Fruit fly (Drosophila melanogaster): Measurements from ENCODE around the gene GC1.
"Not testable (repeated sequence)": the region's sequence is repeated elsewhere in the genome, so short reads cannot be mapped to it uniquely, and the experiment has no call there.

Gene GC1

DNA sequence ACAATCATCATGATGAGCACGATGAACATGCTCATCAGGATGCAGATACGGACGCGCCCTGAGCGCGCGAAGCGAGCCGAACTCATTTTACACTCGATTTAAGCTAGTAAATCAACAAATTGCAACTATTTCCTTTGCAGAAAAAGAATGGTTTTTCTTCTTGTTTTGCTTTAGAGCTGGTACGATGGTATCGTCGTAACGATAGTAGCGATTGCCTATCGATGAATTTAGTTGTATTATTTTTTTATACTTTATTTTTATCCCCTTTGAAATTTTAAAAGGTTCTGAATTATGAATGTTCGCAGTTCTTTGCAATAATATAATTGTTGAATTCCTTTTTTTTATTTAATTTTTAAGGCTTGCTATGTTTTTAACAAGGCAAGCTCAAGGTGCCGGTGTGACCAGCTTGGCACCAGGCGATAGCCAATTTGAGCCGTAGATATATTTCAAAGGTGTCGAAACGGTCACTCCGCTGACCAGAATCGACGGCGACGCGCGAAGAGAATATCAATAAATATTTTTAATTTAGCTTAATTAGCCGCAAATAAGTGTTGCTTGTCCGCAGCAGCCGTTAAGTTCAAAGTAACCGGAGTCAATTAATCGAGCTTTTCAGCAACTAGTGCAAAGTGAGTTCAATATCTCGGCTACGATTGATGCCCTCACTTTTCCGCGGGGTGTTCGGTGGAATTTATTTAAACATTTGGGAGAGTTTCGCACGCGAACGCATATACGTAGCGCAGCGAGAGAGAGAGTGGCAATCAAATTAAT, at the start of gene GC1, which contains the start of gene CG12213:
GC1 (plus strand) TSS at position 447 of the 768 bp plus-strand sequence.
CG12213 (minus strand) TSS at position 430 of the 768 bp plus-strand sequence.
- TF ChIP-seq noc (tag; optimal IDR thresholded peaks at IDR 0.05), result no peak

DNA sequence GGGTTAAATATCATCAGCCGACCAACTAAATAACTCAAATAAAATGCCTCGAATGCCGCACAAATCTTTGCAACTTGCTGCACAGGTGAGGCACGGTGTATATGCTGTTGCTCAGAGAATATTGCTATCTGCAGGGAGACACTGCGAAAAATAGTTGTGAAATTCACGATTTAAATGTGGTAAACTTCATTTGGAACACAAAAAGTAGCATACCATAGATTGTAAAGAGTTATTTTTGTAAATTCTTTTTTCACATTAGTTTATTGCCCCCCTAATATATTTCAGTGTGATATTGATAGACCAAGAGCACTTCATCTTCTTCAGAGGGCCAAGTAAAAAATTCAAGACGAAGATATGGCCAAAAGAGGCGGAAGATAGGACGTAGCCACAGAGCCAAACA, 46.9 kb upstream of the GC1 start:
- no peak for TF ChIP-seq noc (tag; optimal IDR thresholded peaks at IDR 0.05)

- TF ChIP-seq noc (tag; optimal IDR thresholded peaks at IDR 0.05), result no peak
These were observed 36.5 kb upstream of the GC1 start, which contains the start of gene CG14731 for dm6 chr3R:11930962-11931361. Gene CG14731, plus strand, starts transcription at chr3R:11931262.

DNA sequence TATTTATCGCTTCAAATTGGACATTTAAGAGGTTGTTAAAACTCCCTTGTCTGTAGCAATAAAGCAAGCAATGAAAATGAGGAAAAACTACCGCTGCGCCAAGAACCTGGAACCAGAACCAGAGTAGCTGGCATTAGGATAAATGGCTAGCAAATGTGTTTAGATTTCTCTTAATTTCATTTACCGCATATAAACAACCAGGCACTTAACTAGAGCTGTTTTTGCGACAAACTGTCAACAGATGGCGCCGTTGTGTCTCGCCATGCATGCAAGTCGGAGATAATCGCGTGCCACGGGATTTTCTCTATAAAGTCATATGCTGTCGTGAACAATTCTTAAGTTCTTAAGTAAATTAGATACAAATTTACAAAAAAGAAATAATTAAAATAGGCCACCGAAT, 33.6 kb upstream of the GC1 start:
- no peak for TF ChIP-seq noc (tag; optimal IDR thresholded peaks at IDR 0.05)

DNA sequence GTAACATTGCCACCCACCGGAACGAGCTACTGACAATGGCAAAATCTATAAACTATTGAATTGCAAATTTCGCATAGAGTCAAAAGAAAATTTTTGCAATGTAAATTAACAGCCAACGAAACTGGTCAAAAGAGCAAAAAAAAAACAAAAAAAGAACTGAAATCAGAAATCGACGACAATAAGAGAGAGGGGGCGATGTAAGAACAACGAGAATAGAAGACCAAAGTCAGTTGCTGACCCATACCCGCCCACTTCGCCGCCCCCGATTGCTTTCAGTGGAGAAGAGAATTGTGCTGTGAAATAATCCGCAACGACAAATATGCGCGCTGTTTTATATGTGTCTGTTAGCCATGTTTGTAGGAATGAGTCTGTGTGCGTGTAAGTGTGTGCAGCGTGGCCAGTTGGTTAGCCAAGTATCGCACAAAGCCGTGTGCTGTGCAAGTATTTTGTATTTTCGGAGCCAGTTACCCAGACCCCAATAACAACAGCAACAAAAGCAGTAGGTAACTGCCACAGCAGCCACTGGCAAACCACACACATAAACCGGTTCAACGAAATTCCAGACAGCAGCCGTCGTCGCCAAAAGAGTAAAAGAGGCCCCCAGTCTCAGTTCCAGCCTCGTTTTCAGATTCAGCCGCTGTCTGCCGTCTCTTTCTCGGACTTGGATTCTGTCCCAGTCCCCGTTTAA, 29.9 kb upstream of the GC1 start:
- TF ChIP-seq noc (tag; optimal IDR thresholded peaks at IDR 0.05), result no peak

DNA sequence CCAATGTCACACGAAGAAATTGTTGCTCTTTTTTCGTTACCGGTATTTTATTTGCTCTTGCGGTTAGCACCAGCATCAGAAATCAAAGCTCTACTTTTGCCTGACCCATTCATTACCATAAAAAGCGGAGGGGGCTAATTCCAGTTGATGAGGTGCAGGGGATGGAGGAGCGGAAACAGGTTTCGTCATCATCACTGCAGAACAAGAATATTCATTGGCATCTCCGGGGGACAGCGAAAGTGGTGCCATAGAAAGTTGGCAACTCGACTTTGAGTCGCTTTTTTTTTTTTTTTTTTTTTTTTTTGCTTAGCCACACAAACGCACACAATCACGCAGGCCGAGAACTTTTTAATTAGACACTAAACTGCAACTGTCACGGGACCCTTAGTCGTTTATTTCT, 26.4 kb upstream of the GC1 start:
- TF ChIP-seq noc (tag; optimal IDR thresholded peaks at IDR 0.05), result no peak

dm6 chr3R:11945450-11946317, 21.8 kb upstream of the GC1 start:
- TF ChIP-seq noc (tag; optimal IDR thresholded peaks at IDR 0.05), result no peak

DNA sequence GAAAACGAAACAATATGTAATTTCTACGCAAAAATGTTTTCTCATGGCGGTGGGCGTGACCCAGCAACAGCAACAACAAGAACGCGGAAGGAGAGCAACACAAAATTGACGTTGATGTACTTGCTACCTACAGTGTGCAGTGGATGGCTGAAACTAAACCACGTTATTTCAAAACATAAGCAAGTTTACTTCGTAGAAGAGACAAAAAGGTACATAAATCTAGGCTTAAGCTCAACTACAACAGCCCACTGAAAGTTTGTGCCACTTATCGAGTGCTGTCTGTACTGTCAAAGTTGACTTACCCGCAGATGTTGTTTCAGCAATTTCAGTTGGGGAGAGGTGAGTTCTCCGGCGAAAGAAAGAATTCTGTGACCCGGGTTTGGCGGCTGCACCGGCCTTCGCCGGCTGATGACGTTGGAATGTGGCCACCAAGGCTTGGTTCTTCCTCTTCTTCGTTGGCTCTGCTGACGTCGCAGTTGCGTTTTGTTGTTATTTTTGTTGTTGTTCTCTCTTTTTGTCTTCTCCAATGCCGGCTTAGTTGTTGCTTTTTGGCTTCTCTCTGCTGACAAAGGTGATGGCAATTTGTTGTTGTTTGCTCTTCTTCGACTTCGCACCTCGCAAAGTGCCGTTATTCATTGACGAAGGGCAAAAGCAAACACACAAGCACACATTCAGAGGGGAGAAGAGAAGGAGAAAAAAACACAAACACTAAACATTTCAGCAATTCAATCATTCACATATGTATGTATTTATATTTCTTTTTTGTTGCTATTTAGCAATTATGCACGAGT, 20.2 kb upstream of the GC1 start:
- no peak for TF ChIP-seq noc (tag; optimal IDR thresholded peaks at IDR 0.05)

dm6 chr3R:11947959-11948358, 19.5 kb upstream of the GC1 start:
- TF ChIP-seq noc (tag; optimal IDR thresholded peaks at IDR 0.05), result no peak

DNA sequence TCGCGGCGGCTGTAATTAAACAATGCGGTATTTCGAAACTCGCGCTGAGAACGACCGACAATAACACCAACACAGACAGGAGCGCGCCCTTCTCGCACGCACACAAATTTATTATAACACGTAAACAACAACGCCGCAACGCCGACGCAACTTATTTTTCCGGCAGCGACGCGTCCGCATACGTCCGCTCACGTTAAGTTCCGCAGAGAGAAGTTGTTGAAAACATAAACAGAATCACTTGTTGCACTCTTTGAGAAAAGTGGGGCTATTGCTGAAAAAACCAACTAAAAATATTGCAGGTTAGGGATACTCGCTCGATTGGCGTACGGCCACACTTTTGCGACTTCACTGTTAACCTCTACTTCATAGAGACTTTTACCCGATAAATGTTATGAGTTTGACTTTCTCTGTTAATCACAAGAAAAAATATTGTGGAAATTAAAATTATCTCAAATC, 18.6 kb upstream of the GC1 start, which contains the start of gene Cad87A:
Cad87A (minus strand) TSS at position 227 of the 456 bp plus-strand sequence.
- no peak for TF ChIP-seq noc (tag; optimal IDR thresholded peaks at IDR 0.05)

DNA sequence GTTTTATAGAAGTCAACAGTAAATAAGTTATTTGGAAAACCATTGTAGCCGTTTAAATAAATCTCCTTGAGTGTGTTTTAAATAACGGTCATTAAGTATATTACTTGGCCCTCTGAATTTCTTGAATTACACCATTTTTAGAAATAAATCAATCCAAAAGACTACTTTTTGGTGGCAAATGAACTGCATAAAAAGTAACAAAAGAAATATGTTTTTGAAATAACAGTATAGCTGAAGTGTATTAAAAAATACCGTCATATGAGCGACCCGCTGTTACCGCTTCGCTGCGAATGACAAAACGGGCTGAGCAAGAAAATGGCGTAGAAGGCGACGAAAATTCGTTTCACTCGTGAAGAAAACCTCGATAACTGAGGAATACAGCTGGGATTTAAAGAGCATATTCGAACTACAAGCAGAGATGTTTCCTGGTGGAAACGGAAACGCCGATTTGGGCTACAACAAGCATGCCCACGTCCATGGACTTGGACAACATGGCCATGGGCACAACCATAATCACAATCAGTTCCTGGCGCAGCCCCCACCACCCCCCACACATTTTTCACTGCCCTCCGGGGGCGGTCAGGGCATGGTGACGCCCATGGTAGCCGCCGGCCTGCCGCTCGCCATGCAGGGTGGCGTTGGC, 18.0 kb upstream of the GC1 start, which contains the start of gene CG31211:
CG31211 (plus strand) TSS at position 294 of the 643 bp plus-strand sequence.
- TF ChIP-seq noc (tag; optimal IDR thresholded peaks at IDR 0.05), result no peak

dm6 chr3R:11956444-11956843, 11.1 kb upstream of the GC1 start, which contains the start of gene Hsp70Aa:
Gene Hsp70Aa, minus strand, starts transcription at chr3R:11956544.
- TF ChIP-seq noc (tag; optimal IDR thresholded peaks at IDR 0.05), result not testable (repeated sequence)

- no peak for TF ChIP-seq noc (tag; optimal IDR thresholded peaks at IDR 0.05)
These were observed 10.1 kb upstream of the GC1 start for dm6 chr3R:11957388-11957787.

dm6 chr3R:11958235-11958634, 9.3 kb upstream of the GC1 start, which contains the start of gene Hsp70Ab:
Gene Hsp70Ab, plus strand, starts transcription at chr3R:11958535.
- TF ChIP-seq noc (tag; optimal IDR thresholded peaks at IDR 0.05), result not testable (repeated sequence)

Data from whole organism, larva.